Fruit fly (Drosophila melanogaster) whole organism, embryonic: ENCODE results near the gene CG12728.

Experiments
- CG1024 ChIP-seq: fragments of 200-800 bp; sonication (Bioruptor generic); IDR thresholded peaks from 2 replicates; pipeline ENCODE4 v1.3.6; 2022; ENCODE audit warnings: missing biosample characterization, missing genetic modification characterization
- CG10321 ChIP-seq: fragments of 200-800 bp; sonication (Bioruptor generic); IDR thresholded peaks from 2 replicates; pipeline ENCODE4 v1.3.6; 2022; ENCODE audit warnings: missing biosample characterization, missing genetic modification characterization
- CG10654 ChIP-seq: fragments of 200-800 bp; sonication (Bioruptor generic); optimal IDR thresholded peaks from 2 replicates; lab custom pipeline; 2016; ENCODE audit warnings: missing biosample characterization, missing genetic modification characterization
- CG11085 ChIP-seq: fragments of 200-800 bp; sonication (Bioruptor generic); IDR thresholded peaks from 2 replicates; pipeline ENCODE4 v1.3.6; 2022; ENCODE audit warnings: missing biosample characterization, missing genetic modification characterization
- CG11247 ChIP-seq: fragments of 200-800 bp; sonication (Bioruptor generic); IDR thresholded peaks from 2 replicates; pipeline ENCODE4 v1.3.6; 2022; ENCODE audit warnings: missing biosample characterization, missing genetic modification characterization
- CG11398 ChIP-seq: fragments of 200-800 bp; sonication (Bioruptor generic); optimal IDR thresholded peaks from 2 replicates; lab custom pipeline; 2016; ENCODE audit warnings: missing biosample characterization, missing genetic modification characterization
- CG11696 ChIP-seq: fragments of 200-800 bp; sonication (Bioruptor generic); IDR thresholded peaks from 2 replicates; pipeline ENCODE4 v1.3.6; 2022; ENCODE audit warnings: missing biosample characterization, missing genetic modification characterization
- CG12071 ChIP-seq: fragments of 200-800 bp; sonication (Bioruptor generic); optimal IDR thresholded peaks from 3 replicates; lab custom pipeline; 2018; ENCODE audit warnings: missing biosample characterization, mild to moderate bottlenecking, missing genetic modification characterization
- CG12299 ChIP-seq: fragments of 200-800 bp; sonication (Bioruptor generic); optimal IDR thresholded peaks from 2 replicates; lab custom pipeline; 2018; ENCODE audit warnings: missing biosample characterization, mild to moderate bottlenecking, missing genetic modification characterization
- CG13894 ChIP-seq: fragments of 200-800 bp; sonication (Bioruptor generic); optimal IDR thresholded peaks from 3 replicates; lab custom pipeline; 2018; ENCODE audit warnings: missing biosample characterization, mild to moderate bottlenecking, missing genetic modification characterization, moderate library complexity
- CG14050 ChIP-seq: fragments of 200-800 bp; sonication (Bioruptor generic); IDR thresholded peaks from 3 replicates; pipeline ENCODE4 v1.3.6; 2022; ENCODE audit warnings: missing biosample characterization, missing genetic modification characterization
- CG17612 ChIP-seq: fragments of 200-800 bp; sonication (Bioruptor generic); IDR thresholded peaks from 2 replicates; pipeline ENCODE4 v1.3.6; 2022; ENCODE audit warnings: missing biosample characterization, missing genetic modification characterization
- CG17912 ChIP-seq: fragments of 200-800 bp; sonication (Bioruptor generic); optimal IDR thresholded peaks from 2 replicates; lab custom pipeline; 2018; ENCODE audit warnings: missing biosample characterization, mild to moderate bottlenecking, missing genetic modification characterization
- CG34376 ChIP-seq: fragments of 200-800 bp; sonication (Bioruptor generic); optimal IDR thresholded peaks from 2 replicates; lab custom pipeline; 2018; ENCODE audit warnings: missing biosample characterization, mild to moderate bottlenecking, missing genetic modification characterization
- CG4707 ChIP-seq: fragments of 200-800 bp; sonication (Bioruptor generic); optimal IDR thresholded peaks from 2 replicates; lab custom pipeline; 2018; ENCODE audit warnings: missing biosample characterization, mild to moderate bottlenecking, missing genetic modification characterization, moderate library complexity
- CG6254 ChIP-seq: fragments of 200-800 bp; sonication (Bioruptor generic); optimal IDR thresholded peaks from 3 replicates; lab custom pipeline; 2017; ENCODE audit warnings: mild to moderate bottlenecking, missing biosample characterization, missing genetic modification reagents, missing genetic modification characterization
- CG6683 ChIP-seq: fragments of 200-800 bp; sonication (Bioruptor generic); optimal IDR thresholded peaks from 2 replicates; lab custom pipeline; 2017; ENCODE audit warnings: missing biosample characterization, mild to moderate bottlenecking, missing genetic modification characterization, missing genetic modification reagents
- CG7928 ChIP-seq: fragments of 200-800 bp; sonication (Bioruptor generic); optimal IDR thresholded peaks from 2 replicates; lab custom pipeline; 2017; ENCODE audit warnings: missing biosample characterization, mild to moderate bottlenecking, missing genetic modification characterization
- CG8281 ChIP-seq: fragments of 200-800 bp; sonication (Bioruptor generic); optimal IDR thresholded peaks from 2 replicates; lab custom pipeline; 2018; ENCODE audit warnings: missing biosample characterization, mild to moderate bottlenecking, missing genetic modification characterization, moderate library complexity
- CG8478 ChIP-seq: fragments of >200 bp; optimal IDR thresholded peaks from 2 replicates; lab custom pipeline; 2018
- CG9437 ChIP-seq: fragments of 200-800 bp; sonication (Bioruptor generic); optimal IDR thresholded peaks from 2 replicates; lab custom pipeline; 2018; ENCODE audit warnings: missing biosample characterization, mild to moderate bottlenecking, missing genetic modification characterization
- Chrac-16 ChIP-seq: fragments of 200-800 bp; sonication (Bioruptor generic); optimal IDR thresholded peaks from 3 replicates; lab custom pipeline; 2016; ENCODE audit warnings: missing biosample characterization, missing genetic modification characterization
- Dbx ChIP-seq: fragments of 200-800 bp; sonication (Bioruptor generic); IDR thresholded peaks from 3 replicates; pipeline ENCODE4 v1.3.6; 2022; ENCODE audit warnings: missing biosample characterization, missing genetic modification characterization
- Dip3 ChIP-seq: fragments of 200-800 bp; sonication (Bioruptor generic); optimal IDR thresholded peaks from 3 replicates; lab custom pipeline; 2016; ENCODE audit warnings: missing biosample characterization, missing genetic modification characterization
- Doc2 ChIP-seq: fragments of 200-800 bp; sonication (Bioruptor generic); IDR thresholded peaks from 2 replicates; pipeline ENCODE4 v1.3.6; 2022; ENCODE audit warnings: missing biosample characterization, missing genetic modification characterization
- Elba2 ChIP-seq: fragments of 200-800 bp; sonication (Bioruptor generic); optimal IDR thresholded peaks from 3 replicates; lab custom pipeline; 2016; ENCODE audit warnings: missing biosample characterization, missing genetic modification characterization
- Fer3 ChIP-seq: fragments of 200-800 bp; sonication (Bioruptor generic); optimal IDR thresholded peaks from 2 replicates; lab custom pipeline; 2018; ENCODE audit warnings: missing biosample characterization, mild to moderate bottlenecking, missing genetic modification characterization, moderate library complexity
- Hand ChIP-seq: fragments of 200-800 bp; sonication (Bioruptor generic); optimal IDR thresholded peaks from 2 replicates; lab custom pipeline; 2017; ENCODE audit warnings: mild to moderate bottlenecking, missing biosample characterization, missing genetic modification reagents, missing genetic modification characterization
- Kr ChIP-seq: fragments of 200-800 bp; sonication (Bioruptor generic); optimal IDR thresholded peaks from 2 replicates; lab custom pipeline; 2017; ENCODE audit warnings: missing biosample characterization, mild to moderate bottlenecking, missing genetic modification characterization
- Oli ChIP-seq: fragments of 200-800 bp; sonication (Bioruptor generic); optimal IDR thresholded peaks from 2 replicates; lab custom pipeline; 2018; ENCODE audit warnings: missing biosample characterization, mild to moderate bottlenecking, missing genetic modification characterization, moderate library complexity
- Optix ChIP-seq: fragments of 200-800 bp; sonication (Bioruptor generic); IDR thresholded peaks from 3 replicates; pipeline ENCODE4 v1.3.6; 2022; ENCODE audit warnings: missing biosample characterization, missing genetic modification characterization
- Ptx1 ChIP-seq: fragments of 200-800 bp; sonication (Bioruptor generic); IDR thresholded peaks from 2 replicates; pipeline ENCODE4 v1.3.6; 2022; ENCODE audit warnings: missing biosample characterization, missing genetic modification characterization
- TFAM ChIP-seq: fragments of 200-800 bp; sonication (Bioruptor generic); optimal IDR thresholded peaks from 2 replicates; lab custom pipeline; 2017; ENCODE audit warnings: missing biosample characterization, missing genetic modification characterization, inconsistent platforms
- Taf1 ChIP-seq: fragments of 200-800 bp; sonication (Bioruptor generic); IDR thresholded peaks from 2 replicates; pipeline ENCODE4 v1.3.6; 2022; ENCODE audit warnings: missing biosample characterization, missing genetic modification characterization
- abd-A ChIP-seq: fragments of 200-800 bp; sonication (Bioruptor generic); optimal IDR thresholded peaks from 3 replicates; lab custom pipeline; 2019; ENCODE audit warnings: missing biosample characterization, mild to moderate bottlenecking, missing genetic modification characterization, moderate library complexity
- aop ChIP-seq: fragments of 200-800 bp; sonication (Bioruptor generic); IDR thresholded peaks from 2 replicates; pipeline ENCODE4 v1.3.6; 2022; ENCODE audit warnings: missing biosample characterization, missing genetic modification characterization
- ase ChIP-seq: fragments of 200-800 bp; sonication (Bioruptor generic); IDR thresholded peaks from 3 replicates; pipeline ENCODE4 v1.3.6; 2022; ENCODE audit warnings: missing biosample characterization, missing genetic modification characterization
- ash1 ChIP-seq: fragments of 200-800 bp; sonication (Bioruptor generic); optimal IDR thresholded peaks from 2 replicates; lab custom pipeline; 2018; ENCODE audit warnings: missing biosample characterization, mild to moderate bottlenecking, missing genetic modification characterization
- br ChIP-seq: fragments of >200 bp; optimal IDR thresholded peaks from 2 replicates; lab custom pipeline; 2017
- bsh ChIP-seq, 2 experiments: fragments of 200-800 bp; sonication (Bioruptor generic); optimal IDR thresholded peaks; 2 replicates each; lab custom pipeline; 2017 to 2018; ENCODE audit warnings: mild to moderate bottlenecking in 2 of 2, missing biosample characterization in 2 of 2, missing genetic modification characterization in 2 of 2, moderate library complexity in 1 of 2
- cg ChIP-seq: fragments of 200-800 bp; sonication (Bioruptor generic); optimal IDR thresholded peaks from 3 replicates; lab custom pipeline; 2019; ENCODE audit warnings: missing biosample characterization, mild to moderate bottlenecking, missing genetic modification characterization, moderate library complexity
- danr ChIP-seq: fragments of 200-800 bp; sonication (Bioruptor generic); IDR thresholded peaks from 2 replicates; pipeline ENCODE4 v1.3.6; 2022; ENCODE audit warnings: missing biosample characterization, missing genetic modification characterization
- dati ChIP-seq: fragments of 200-800 bp; sonication (Bioruptor generic); IDR thresholded peaks from 2 replicates; pipeline ENCODE4 v1.3.6; 2022; ENCODE audit warnings: missing biosample characterization, missing genetic modification characterization
- emc ChIP-seq: fragments of 200-800 bp; sonication (Bioruptor generic); optimal IDR thresholded peaks from 2 replicates; lab custom pipeline; 2016; ENCODE audit warnings: missing biosample characterization, missing genetic modification characterization
- eyg ChIP-seq: fragments of 200-800 bp; sonication (Bioruptor generic); optimal IDR thresholded peaks from 3 replicates; lab custom pipeline; 2016; ENCODE audit warnings: missing biosample characterization, missing genetic modification characterization
- fd96Cb ChIP-seq: fragments of 200-800 bp; sonication (Bioruptor generic); optimal IDR thresholded peaks from 2 replicates; lab custom pipeline; 2018; ENCODE audit warnings: missing biosample characterization, mild to moderate bottlenecking, missing genetic modification characterization, moderate library complexity
- gt ChIP-seq: fragments of 200-800 bp; sonication (Bioruptor generic); IDR thresholded peaks from 2 replicates; pipeline ENCODE4 v1.3.6; 2022; ENCODE audit warnings: missing biosample characterization, missing genetic modification characterization
- jing ChIP-seq: fragments of 200-800 bp; sonication (Bioruptor generic); optimal IDR thresholded peaks from 2 replicates; lab custom pipeline; 2018; ENCODE audit warnings: missing biosample characterization, mild to moderate bottlenecking, missing genetic modification characterization
- mam ChIP-seq: fragments of 200-800 bp; sonication (Bioruptor generic); optimal IDR thresholded peaks from 3 replicates; lab custom pipeline; 2016; ENCODE audit warnings: missing biosample characterization, missing genetic modification characterization
- psq ChIP-seq: fragments of 200-800 bp; sonication (Bioruptor generic); optimal IDR thresholded peaks from 2 replicates; lab custom pipeline; 2017; ENCODE audit warnings: missing biosample characterization, missing genetic modification characterization
- seq ChIP-seq: fragments of 200-800 bp; sonication (Bioruptor generic); IDR thresholded peaks from 2 replicates; pipeline ENCODE4 v1.3.6; 2022; ENCODE audit warnings: missing biosample characterization, missing genetic modification characterization
- usp ChIP-seq: fragments of >200 bp; optimal IDR thresholded peaks from 2 replicates; lab custom pipeline; 2017; ENCODE audit warnings: missing biosample characterization, missing genetic modification characterization
- wor ChIP-seq: fragments of 200-800 bp; sonication (Bioruptor generic); IDR thresholded peaks from 2 replicates; pipeline ENCODE4 v1.3.6; 2022; ENCODE audit warnings: missing biosample characterization, missing genetic modification characterization

Gene CG12728

DNA sequence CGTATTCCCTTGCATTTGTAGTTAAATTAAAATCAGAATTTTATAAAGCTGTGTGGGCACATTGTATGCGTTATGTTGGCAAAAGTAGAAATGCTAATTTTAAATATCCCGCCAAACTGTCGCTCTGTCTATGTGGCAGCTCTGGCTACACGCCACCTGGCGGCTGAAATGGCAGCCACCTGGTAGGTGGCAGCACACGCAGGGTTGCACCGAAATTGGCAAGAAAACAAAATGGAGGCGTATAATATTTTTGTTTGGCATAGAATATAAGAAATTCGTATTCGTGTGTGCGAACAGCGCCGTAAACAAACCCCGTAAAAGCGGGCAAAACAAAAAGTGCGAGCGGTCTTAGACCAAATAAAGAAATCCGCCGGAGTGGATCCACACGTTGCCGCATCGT is 34.5 kb upstream of the CG12728 start, which contains the start of gene CG12236 (continued):
- TF ChIP-seq CG6683 (GFP tag; lab: Kevin White, UChicago): no peak
- peak; percentile 61 for TF ChIP-seq CG7928 (GFP tag; lab: Kevin White, UChicago)
- TF ChIP-seq CG10321 (GFP tag; lab: Robert Waterston, UW): peak; percentile 45; the same call in 1 of the 2 replicates
- peak; percentile 44; the same call in 1 of the 2 replicates for TF ChIP-seq CG11085 (GFP tag; lab: Robert Waterston, UW)
- TF ChIP-seq emc: no peak
- TF ChIP-seq CG14050 (GFP tag; lab: Robert Waterston, UW): no peak
- no peak for TF ChIP-seq CG11398
- peak; percentile 13 for TF ChIP-seq CG4707
- no peak for TF ChIP-seq abd-A (tag; lab: Kevin White, UChicago)
- TF ChIP-seq Doc2 (GFP tag; lab: Robert Waterston, UW): no peak
- peak; percentile 71 for TF ChIP-seq CG13894
- no peak for TF ChIP-seq seq (GFP tag; lab: Robert Waterston, UW)
- TF ChIP-seq Taf1 (GFP tag; lab: Robert Waterston, UW): no peak
- peak; percentile 68 for TF ChIP-seq CG17912 (GFP tag; lab: Kevin White, UChicago)
- TF ChIP-seq CG9437 (GFP tag; lab: Kevin White, UChicago): no peak
- no peak for TF ChIP-seq CG12299 (tag; lab: Kevin White, UChicago)
- TF ChIP-seq CG11696 (GFP tag; lab: Robert Waterston, UW): no peak
- peak; percentile 63 for TF ChIP-seq ash1 (GFP tag; lab: Kevin White, UChicago)
- TF ChIP-seq TFAM (GFP tag; lab: Kevin White, UChicago): no peak
- no peak for TF ChIP-seq psq (GFP tag; lab: Kevin White, UChicago)
- no peak for TF ChIP-seq br (lab: Kevin White, UChicago)
- TF ChIP-seq mam: peak; percentile 49
- TF ChIP-seq cg (GFP tag; lab: Kevin White, UChicago): no peak
- peak; percentile 72 for TF ChIP-seq Elba2
- 0 out of 3 replicates have a peak, but pooled peaks have one; percentile 21 for TF ChIP-seq Optix (GFP tag; lab: Robert Waterston, UW)
- peak; percentile 3 for TF ChIP-seq Oli
- TF ChIP-seq wor: no peak
- no peak for TF ChIP-seq usp
- TF ChIP-seq Dbx (GFP tag; lab: Robert Waterston, UW): peak; percentile 71; the same call in 2 of the 3 replicates
- TF ChIP-seq jing (GFP tag; lab: Kevin White, UChicago): no peak
- peak; percentile 24 for TF ChIP-seq CG10654
- no peak for TF ChIP-seq CG8281
- TF ChIP-seq Kr (GFP tag; lab: Kevin White, UChicago): no peak
- no peak for TF ChIP-seq CG8478 (lab: Kevin White, UChicago)
- TF ChIP-seq CG17612 (GFP tag; lab: Robert Waterston, UW): no peak
- no peak for TF ChIP-seq dati (GFP tag; lab: Robert Waterston, UW)
- TF ChIP-seq CG1024: 0 out of 2 replicates have a peak, but pooled peaks have one; percentile 37
- TF ChIP-seq Chrac-16 (GFP tag; lab: Kevin White, UChicago): peak; percentile 13
- TF ChIP-seq bsh (GFP tag; optimal IDR thresholded peaks at IDR 0.05; lab: Kevin White, UChicago): peak in 1 of 2 experiments; percentile 12
- TF ChIP-seq CG34376 (GFP tag; lab: Kevin White, UChicago): peak; percentile 50
- TF ChIP-seq Dip3: peak; percentile 34
- TF ChIP-seq CG6254 (GFP tag; lab: Kevin White, UChicago): no peak
- TF ChIP-seq CG12071 (GFP tag; lab: Kevin White, UChicago): no peak
- peak; percentile 49; the same call in 1 of the 2 replicates for TF ChIP-seq CG11247 (GFP tag; lab: Robert Waterston, UW)
- no peak for TF ChIP-seq eyg
- TF ChIP-seq danr (GFP tag; lab: Robert Waterston, UW): no peak
- no peak for TF ChIP-seq fd96Cb (tag; lab: Kevin White, UChicago)
- no peak for TF ChIP-seq gt (GFP tag; lab: Robert Waterston, UW)
- peak; percentile 36 for TF ChIP-seq Fer3 (tag; lab: Kevin White, UChicago)
- TF ChIP-seq Ptx1 (GFP tag; lab: Robert Waterston, UW): peak; percentile 54
- no peak for TF ChIP-seq Hand
- TF ChIP-seq aop: 0 out of 2 replicates have a peak, but pooled peaks have one; percentile 7
- no peak for TF ChIP-seq ase
